Fruit fly (Drosophila melanogaster) whole organism, prepupa: ENCODE measurements around the gene CycA.

Experiments used
- CG15336 ChIP-seq: fragments of 200-800 bp; sonication (Bioruptor generic); IDR thresholded peaks from 2 replicates; pipeline ENCODE4 v1.3.6; 2022; ENCODE audit warnings: missing biosample characterization, missing genetic modification characterization
- CG1621 ChIP-seq: fragments of 200-800 bp; sonication (Bioruptor generic); optimal IDR thresholded peaks from 3 replicates; lab custom pipeline; 2018; ENCODE audit warnings: missing biosample characterization, mild to moderate bottlenecking, missing genetic modification characterization
- CG6163 ChIP-seq: fragments of 200-800 bp; sonication (Bioruptor generic); IDR thresholded peaks from 3 replicates; pipeline ENCODE4 v1.3.6; 2022; ENCODE audit warnings: missing biosample characterization, missing genetic modification characterization
- CG6808 ChIP-seq: fragments of 200-800 bp; sonication (Bioruptor generic); optimal IDR thresholded peaks from 3 replicates; lab custom pipeline; 2017; ENCODE audit warnings: missing biosample characterization, missing genetic modification characterization, mild to moderate bottlenecking, moderate library complexity, missing genetic modification reagents
- CG8632 ChIP-seq: fragments of 200-800 bp; sonication (Bioruptor generic); optimal IDR thresholded peaks from 3 replicates; lab custom pipeline; 2016; ENCODE audit warnings: missing biosample characterization, missing genetic modification characterization
- Hr39 ChIP-seq: fragments of 200-800 bp; sonication (Bioruptor generic); optimal IDR thresholded peaks from 2 replicates; lab custom pipeline; 2016; ENCODE audit warnings: missing biosample characterization, missing genetic modification characterization
- Lpt ChIP-seq: fragments of 200-800 bp; sonication (Bioruptor generic); optimal IDR thresholded peaks from 3 replicates; lab custom pipeline; 2016; ENCODE audit warnings: missing biosample characterization, missing genetic modification characterization
- Smox ChIP-seq: fragments of 200-800 bp; sonication (Bioruptor generic); optimal IDR thresholded peaks from 3 replicates; lab custom pipeline; 2016; ENCODE audit warnings: missing biosample characterization, missing genetic modification characterization
- achi ChIP-seq: fragments of 200-800 bp; sonication (Bioruptor generic); optimal IDR thresholded peaks from 3 replicates; lab custom pipeline; 2016; ENCODE audit warnings: missing biosample characterization, missing genetic modification characterization
- dsx ChIP-seq: fragments of 200-800 bp; optimal IDR thresholded peaks from 3 replicates; lab custom pipeline; 2019; ENCODE audit warnings: missing biosample characterization, mild to moderate bottlenecking, missing genetic modification characterization, moderate library complexity; ENCODE audit not compliant: poor library complexity, severe bottlenecking
- pdm3 ChIP-seq: fragments of 200-800 bp; sonication (Bioruptor generic); optimal IDR thresholded peaks from 3 replicates; lab custom pipeline; 2016; ENCODE audit warnings: missing biosample characterization, missing genetic modification characterization
- salr ChIP-seq, 2 experiments: fragments of 200-800 bp; sonication (Bioruptor generic); optimal IDR thresholded peaks; 3 replicates each; lab custom pipeline; 2016 to 2018; ENCODE audit warnings: missing biosample characterization in 2 of 2, missing genetic modification characterization in 2 of 2, mild to moderate bottlenecking in 1 of 2
- ss ChIP-seq, 2 experiments: fragments of 200-800 bp; sonication (Bioruptor generic); optimal IDR thresholded peaks; 2 replicates in 1 of 2; 3 replicates in 1 of 2; lab custom pipeline; 2017 to 2018; ENCODE audit warnings: mild to moderate bottlenecking in 2 of 2, missing biosample characterization in 2 of 2, missing genetic modification characterization in 2 of 2, moderate library complexity in 1 of 2
- vri ChIP-seq: fragments of 200-800 bp; sonication (Bioruptor generic); optimal IDR thresholded peaks from 3 replicates; lab custom pipeline; 2016; ENCODE audit warnings: missing biosample characterization, mild to moderate bottlenecking, missing genetic modification characterization

- TF ChIP-seq CG1621 (tag; lab: Kevin White, UChicago) (no peak), CG6808 (no peak), CG15336 (GFP tag; lab: Robert Waterston, UW) (no peak), CG8632 (GFP tag; lab: Kevin White, UChicago) (no peak), Hr39 (GFP tag; lab: Kevin White, UChicago) (no peak), salr (GFP tag; optimal IDR thresholded peaks at IDR 0.05; lab: Kevin White, UChicago) (no peak), achi (GFP tag; lab: Kevin White, UChicago) (no peak), CG6163 (no peak), ss (GFP tag; optimal IDR thresholded peaks at IDR 0.05; lab: Kevin White, UChicago) (no peak), Lpt (GFP tag; lab: Kevin White, UChicago) (no peak), vri (no peak), Smox (GFP tag; lab: Kevin White, UChicago) (no peak), pdm3 (GFP tag; lab: Kevin White, UChicago) (no peak), dsx (no peak)
Observed at dm6 chr3L:11816641-11817040, 16.7 kb downstream of the CycA start.
